Fruit fly (Drosophila melanogaster) whole organism, embryonic: Measurements from ENCODE around the gene se.

Source experiments
- Adf1 ChIP-seq: fragments of 200-800 bp; sonication (Bioruptor generic); IDR thresholded peaks from 2 replicates; pipeline ENCODE4 v1.3.6; 2022; ENCODE audit warnings: missing biosample characterization, missing genetic modification characterization
- CG11695 ChIP-seq: fragments of 200-800 bp; sonication (Bioruptor generic); IDR thresholded peaks from 3 replicates; pipeline ENCODE4 v1.3.6; 2022; ENCODE audit warnings: missing biosample characterization, missing genetic modification characterization
- CG6175 ChIP-seq: fragments of 200-800 bp; sonication (Bioruptor generic); IDR thresholded peaks from 3 replicates; pipeline ENCODE4 v1.3.6; 2022; ENCODE audit warnings: missing biosample characterization, missing genetic modification characterization
- CG6654 ChIP-seq: fragments of 200-800 bp; sonication (Bioruptor generic); optimal IDR thresholded peaks from 2 replicates; lab custom pipeline; 2017; ENCODE audit warnings: missing biosample characterization, mild to moderate bottlenecking, missing genetic modification characterization
- CG7271 ChIP-seq: fragments of 200-800 bp; sonication (Bioruptor generic); optimal IDR thresholded peaks from 2 replicates; lab custom pipeline; 2018; ENCODE audit warnings: missing biosample characterization, mild to moderate bottlenecking, missing genetic modification characterization, moderate library complexity
- CG7556 ChIP-seq: fragments of 200-800 bp; sonication (Bioruptor generic); optimal IDR thresholded peaks from 2 replicates; lab custom pipeline; 2017; ENCODE audit warnings: missing biosample characterization, mild to moderate bottlenecking, missing genetic modification characterization
- Meics ChIP-seq: fragments of 200-800 bp; sonication (Bioruptor generic); optimal IDR thresholded peaks from 2 replicates; lab custom pipeline; 2017; ENCODE audit warnings: missing biosample characterization, mild to moderate bottlenecking, missing genetic modification characterization
- bcd ChIP-seq: fragments of 200-800 bp; sonication (Bioruptor generic); optimal IDR thresholded peaks from 2 replicates; lab custom pipeline; 2017; ENCODE audit warnings: missing biosample characterization, mild to moderate bottlenecking, missing genetic modification characterization
- cato ChIP-seq: fragments of 200-800 bp; sonication (Bioruptor generic); optimal IDR thresholded peaks from 2 replicates; lab custom pipeline; 2016; ENCODE audit warnings: missing biosample characterization, missing genetic modification characterization, borderline replicate concordance
- mirr ChIP-seq: fragments of 200-800 bp; sonication (Bioruptor generic); optimal IDR thresholded peaks from 3 replicates; lab custom pipeline; 2018; ENCODE audit warnings: missing biosample characterization, mild to moderate bottlenecking, missing genetic modification characterization
- onecut ChIP-seq: fragments of 200-800 bp; sonication (Bioruptor generic); IDR thresholded peaks from 2 replicates; pipeline ENCODE4 v1.3.6; 2022; ENCODE audit warnings: missing biosample characterization, missing genetic modification characterization
- sqz ChIP-seq: fragments of 200-800 bp; sonication (Bioruptor generic); optimal IDR thresholded peaks from 3 replicates; lab custom pipeline; 2018; ENCODE audit warnings: missing biosample characterization, mild to moderate bottlenecking, missing genetic modification characterization

- TF ChIP-seq Meics (GFP tag; lab: Kevin White, UChicago), result no peak
- no peak for TF ChIP-seq sqz
- TF ChIP-seq CG6654 (GFP tag; lab: Kevin White, UChicago), result no peak
- no peak for TF ChIP-seq CG11695 (GFP tag; lab: Robert Waterston, UW)
- TF ChIP-seq onecut (GFP tag; lab: Robert Waterston, UW), result no peak
- no peak for TF ChIP-seq bcd (GFP tag; lab: Kevin White, UChicago)
- no peak for TF ChIP-seq CG6175 (GFP tag; lab: Robert Waterston, UW)
- no peak for TF ChIP-seq cato (GFP tag; lab: Kevin White, UChicago)
- TF ChIP-seq CG7556 (GFP tag; lab: Kevin White, UChicago), result no peak
- no peak for TF ChIP-seq Adf1 (GFP tag; lab: Robert Waterston, UW)
- no peak for TF ChIP-seq CG7271 (tag; lab: Kevin White, UChicago)
- no peak for TF ChIP-seq mirr (GFP tag; lab: Kevin White, UChicago)
Measured at dm6 chr3L:8536387-8536786, 16.0 kb downstream of the se start.
